Worm (Caenorhabditis elegans) whole organism, early embryonic: ENCODE measurements around the gene nas-17.

Experiments used
- aly-1 ChIP-seq: sonication (generic microtip); optimal IDR thresholded peaks from 2 replicates; lab custom pipeline; 2016; ENCODE audit warnings: missing genetic modification characterization, missing compliant biosample characterization
- ama-1 ChIP-seq: fragments of 150-350 bp; optimal IDR thresholded peaks from 2 replicates; lab custom pipeline; 2014
- pes-1 ChIP-seq: fragments of 200-800 bp; sonication (Bioruptor generic); IDR thresholded peaks from 2 replicates; pipeline ENCODE4 v1.3.6; 2022; ENCODE audit warnings: missing genetic modification reagents, missing genetic modification characterization, missing compliant biosample characterization
- tbx-11 ChIP-seq: fragments of 200-800 bp; sonication (Bioruptor generic); IDR thresholded peaks from 2 replicates; pipeline ENCODE4 v1.3.6; 2022; ENCODE audit warnings: missing genetic modification characterization, missing compliant biosample characterization
- tra-4 ChIP-seq: sonication (generic microtip); optimal IDR thresholded peaks from 2 replicates; lab custom pipeline; 2017; ENCODE audit warnings: missing genetic modification characterization, missing compliant biosample characterization

DNA sequence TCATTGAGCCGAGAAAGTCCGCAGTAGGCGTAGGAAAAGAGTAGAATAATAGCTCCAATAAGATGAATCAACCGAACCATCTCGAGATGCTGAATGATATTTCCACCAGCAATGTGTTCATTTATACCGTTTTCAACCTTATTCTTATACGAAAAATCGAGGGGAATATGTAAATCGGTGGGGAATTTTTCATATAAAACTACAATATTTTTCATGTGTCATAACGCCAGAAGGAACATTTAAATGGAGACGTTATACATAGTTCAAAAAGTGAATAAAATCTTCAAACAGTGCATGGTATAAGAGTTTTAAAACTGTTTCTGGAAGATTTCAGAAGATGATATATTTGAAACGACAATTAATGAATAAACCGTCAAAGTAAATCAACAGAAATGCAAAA, 3.9 kb downstream of the nas-17 start, which contains the start of gene nas-19:
- TF ChIP-seq tbx-11 (GFP tag; lab: Robert Waterston, UW) (no peak), ama-1 (no peak), tra-4 (no peak), aly-1 (tag; lab: Kevin White, UChicago) (no peak), pes-1 (no peak)
